Fruit fly (Drosophila melanogaster) whole organism, prepupa: ENCODE results near the gene CG33687.

ENCODE experiments used
- Blimp-1 ChIP-seq: fragments of 200-800 bp; sonication (Bioruptor generic); optimal IDR thresholded peaks from 3 replicates; lab custom pipeline; 2017; ENCODE audit warnings: missing biosample characterization, missing genetic modification characterization, mild to moderate bottlenecking, moderate library complexity, missing genetic modification reagents
- CG10631 ChIP-seq: fragments of 200-800 bp; sonication (Bioruptor generic); optimal IDR thresholded peaks from 2 replicates; lab custom pipeline; 2016; ENCODE audit warnings: missing biosample characterization, missing genetic modification characterization
- CG10669 ChIP-seq: fragments of 200-800 bp; sonication (Bioruptor generic); optimal IDR thresholded peaks from 3 replicates; lab custom pipeline; 2018; ENCODE audit warnings: missing biosample characterization, mild to moderate bottlenecking, missing genetic modification characterization, moderate library complexity
- CG11294 ChIP-seq: fragments of 200-800 bp; sonication (Bioruptor generic); IDR thresholded peaks from 2 replicates; pipeline ENCODE4 v1.3.6; 2022; ENCODE audit warnings: missing biosample characterization, missing genetic modification characterization
- CG1621 ChIP-seq: fragments of 200-800 bp; sonication (Bioruptor generic); optimal IDR thresholded peaks from 3 replicates; lab custom pipeline; 2018; ENCODE audit warnings: missing biosample characterization, mild to moderate bottlenecking, missing genetic modification characterization
- CG16779 ChIP-seq: fragments of 200-800 bp; sonication (Bioruptor generic); optimal IDR thresholded peaks from 3 replicates; lab custom pipeline; 2017; ENCODE audit warnings: missing biosample characterization, mild to moderate bottlenecking, missing genetic modification characterization
- CG3032 ChIP-seq: fragments of 200-800 bp; optimal IDR thresholded peaks from 2 replicates; lab custom pipeline; 2019; ENCODE audit warnings: missing biosample characterization, mild to moderate bottlenecking, missing genetic modification characterization, moderate library complexity
- CG31627 ChIP-seq: fragments of 200-800 bp; sonication (Bioruptor generic); optimal IDR thresholded peaks from 3 replicates; lab custom pipeline; 2016; ENCODE audit warnings: missing biosample characterization, missing genetic modification characterization
- CG32006 ChIP-seq: fragments of 200-800 bp; sonication (Bioruptor generic); optimal IDR thresholded peaks from 3 replicates; lab custom pipeline; 2017; ENCODE audit warnings: missing biosample characterization, mild to moderate bottlenecking, missing genetic modification characterization
- CG34406 ChIP-seq: fragments of 200-800 bp; sonication (Bioruptor generic); optimal IDR thresholded peaks from 3 replicates; lab custom pipeline; 2016; ENCODE audit warnings: missing biosample characterization, missing genetic modification characterization
- CG4318 ChIP-seq: fragments of 200-800 bp; sonication (Bioruptor generic); optimal IDR thresholded peaks from 3 replicates; lab custom pipeline; 2017; ENCODE audit warnings: missing biosample characterization, mild to moderate bottlenecking, missing genetic modification characterization
- CG6276 ChIP-seq: fragments of 200-800 bp; sonication (Bioruptor generic); optimal IDR thresholded peaks from 2 replicates; lab custom pipeline; 2017; ENCODE audit warnings: missing biosample characterization, mild to moderate bottlenecking, missing genetic modification characterization
- CG6792 ChIP-seq: fragments of 200-800 bp; sonication (Bioruptor generic); optimal IDR thresholded peaks from 3 replicates; lab custom pipeline; 2016; ENCODE audit warnings: missing biosample characterization, missing genetic modification characterization
- CG6808 ChIP-seq: fragments of 200-800 bp; sonication (Bioruptor generic); optimal IDR thresholded peaks from 3 replicates; lab custom pipeline; 2017; ENCODE audit warnings: missing biosample characterization, missing genetic modification characterization, mild to moderate bottlenecking, moderate library complexity, missing genetic modification reagents
- CG6854 ChIP-seq: fragments of 200-800 bp; sonication (Bioruptor generic); optimal IDR thresholded peaks from 2 replicates; lab custom pipeline; 2017; ENCODE audit warnings: missing biosample characterization, mild to moderate bottlenecking, missing genetic modification characterization
- CG8119 ChIP-seq: fragments of 200-800 bp; sonication (Bioruptor generic); IDR thresholded peaks from 3 replicates; pipeline ENCODE4 v1.3.6; 2022; ENCODE audit warnings: missing biosample characterization, missing genetic modification characterization
- CG8319 ChIP-seq: fragments of 200-800 bp; sonication (Bioruptor generic); optimal IDR thresholded peaks from 3 replicates; lab custom pipeline; 2016; ENCODE audit warnings: missing biosample characterization, missing genetic modification characterization
- CG8632 ChIP-seq: fragments of 200-800 bp; sonication (Bioruptor generic); optimal IDR thresholded peaks from 3 replicates; lab custom pipeline; 2016; ENCODE audit warnings: missing biosample characterization, missing genetic modification characterization
- Eip75B ChIP-seq: fragments of 200-800 bp; sonication (Bioruptor generic); optimal IDR thresholded peaks from 3 replicates; lab custom pipeline; 2016; ENCODE audit warnings: missing biosample characterization, missing genetic modification characterization
- Eip78C ChIP-seq: fragments of 200-800 bp; sonication (Bioruptor generic); peaks from one replicate; lab custom pipeline; 2016; ENCODE audit warnings: missing biosample characterization, missing genetic modification characterization
- Eip93F ChIP-seq: fragments of 200-800 bp; sonication (Bioruptor generic); optimal IDR thresholded peaks from 2 replicates; lab custom pipeline; 2016; ENCODE audit warnings: missing biosample characterization, mild to moderate bottlenecking, missing genetic modification characterization
- Ets21C ChIP-seq: fragments of 200-800 bp; sonication (Bioruptor generic); optimal IDR thresholded peaks from 3 replicates; lab custom pipeline; 2016; ENCODE audit warnings: missing biosample characterization, missing genetic modification characterization
- Ets96B ChIP-seq: fragments of 200-800 bp; optimal IDR thresholded peaks from 2 replicates; lab custom pipeline; 2019; ENCODE audit warnings: missing biosample characterization, mild to moderate bottlenecking, missing genetic modification characterization, moderate library complexity
- Hr39 ChIP-seq: fragments of 200-800 bp; sonication (Bioruptor generic); optimal IDR thresholded peaks from 2 replicates; lab custom pipeline; 2016; ENCODE audit warnings: missing biosample characterization, missing genetic modification characterization
- Hr4 ChIP-seq: fragments of 200-800 bp; sonication (Bioruptor generic); optimal IDR thresholded peaks from 3 replicates; lab custom pipeline; 2016; ENCODE audit warnings: missing biosample characterization, missing genetic modification characterization
- Lpt ChIP-seq: fragments of 200-800 bp; sonication (Bioruptor generic); optimal IDR thresholded peaks from 3 replicates; lab custom pipeline; 2016; ENCODE audit warnings: missing biosample characterization, missing genetic modification characterization
- OdsH ChIP-seq: fragments of 200-800 bp; sonication (Bioruptor generic); optimal IDR thresholded peaks from 3 replicates; lab custom pipeline; 2016; ENCODE audit warnings: missing biosample characterization, missing genetic modification characterization
- Smox ChIP-seq: fragments of 200-800 bp; sonication (Bioruptor generic); optimal IDR thresholded peaks from 3 replicates; lab custom pipeline; 2016; ENCODE audit warnings: missing biosample characterization, missing genetic modification characterization
- Sox102F ChIP-seq: fragments of 200-800 bp; sonication (Bioruptor generic); optimal IDR thresholded peaks from 2 replicates; lab custom pipeline; 2016; ENCODE audit warnings: missing biosample characterization, mild to moderate bottlenecking, missing genetic modification characterization
- Sox15 ChIP-seq: fragments of 200-800 bp; sonication (Bioruptor generic); optimal IDR thresholded peaks from 3 replicates; lab custom pipeline; 2016; ENCODE audit warnings: missing biosample characterization, missing genetic modification characterization
- achi ChIP-seq: fragments of 200-800 bp; sonication (Bioruptor generic); optimal IDR thresholded peaks from 3 replicates; lab custom pipeline; 2016; ENCODE audit warnings: missing biosample characterization, missing genetic modification characterization
- acj6 ChIP-seq: fragments of 200-800 bp; sonication (Bioruptor generic); optimal IDR thresholded peaks from 3 replicates; lab custom pipeline; 2016; ENCODE audit warnings: missing biosample characterization, missing genetic modification characterization
- esn ChIP-seq: fragments of 200-800 bp; sonication (Bioruptor generic); optimal IDR thresholded peaks from 2 replicates; lab custom pipeline; 2016; ENCODE audit warnings: missing biosample characterization, mild to moderate bottlenecking, missing genetic modification characterization, moderate library complexity
- fd59A ChIP-seq: fragments of 200-800 bp; sonication (Bioruptor generic); optimal IDR thresholded peaks from 2 replicates; lab custom pipeline; 2017; ENCODE audit warnings: missing biosample characterization, mild to moderate bottlenecking, missing genetic modification characterization, missing genetic modification reagents
- net ChIP-seq: fragments of 200-800 bp; sonication (Bioruptor generic); optimal IDR thresholded peaks from 3 replicates; lab custom pipeline; 2016; ENCODE audit warnings: missing biosample characterization, missing genetic modification characterization
- salr ChIP-seq, 2 experiments: fragments of 200-800 bp; sonication (Bioruptor generic); optimal IDR thresholded peaks; 3 replicates each; lab custom pipeline; 2016 to 2018; ENCODE audit warnings: missing biosample characterization in 2 of 2, missing genetic modification characterization in 2 of 2, mild to moderate bottlenecking in 1 of 2
- ss ChIP-seq, 2 experiments: fragments of 200-800 bp; sonication (Bioruptor generic); optimal IDR thresholded peaks; 2 replicates in 1 of 2; 3 replicates in 1 of 2; lab custom pipeline; 2017 to 2018; ENCODE audit warnings: mild to moderate bottlenecking in 2 of 2, missing biosample characterization in 2 of 2, missing genetic modification characterization in 2 of 2, moderate library complexity in 1 of 2
- svp ChIP-seq: fragments of 200-800 bp; sonication (Bioruptor generic); peaks from one replicate; lab custom pipeline; 2016; ENCODE audit warnings: missing biosample characterization, missing genetic modification characterization
- topi ChIP-seq: fragments of 200-800 bp; sonication (Bioruptor generic); optimal IDR thresholded peaks from 3 replicates; lab custom pipeline; 2016; ENCODE audit warnings: missing biosample characterization, missing genetic modification characterization
- vri ChIP-seq: fragments of 200-800 bp; sonication (Bioruptor generic); optimal IDR thresholded peaks from 3 replicates; lab custom pipeline; 2016; ENCODE audit warnings: missing biosample characterization, mild to moderate bottlenecking, missing genetic modification characterization

CG33687 gene

dm6 chr3L:16211156-16211935 is 13.7 kb downstream of the CG33687 start (continued):
- TF ChIP-seq Hr4 (peak; percentile 86), Hr39 (GFP tag; lab: Kevin White, UChicago) (peak; percentile 55), CG6792 (GFP tag; lab: Kevin White, UChicago) (peak; percentile 79), CG4318 (peak; percentile 90), Eip78C (GFP tag; lab: Kevin White, UChicago) (peak; percentile 84), CG31627 (GFP tag; lab: Kevin White, UChicago) (peak; percentile 53), CG6854 (GFP tag; lab: Kevin White, UChicago) (peak; percentile 17), Lpt (GFP tag; lab: Kevin White, UChicago) (peak; percentile 55), topi (GFP tag; lab: Kevin White, UChicago) (peak; percentile 56), svp (GFP tag; lab: Kevin White, UChicago) (peak; percentile 70), net (GFP tag; lab: Kevin White, UChicago) (peak; percentile 86), vri (peak; percentile 13), CG8319 (GFP tag; lab: Kevin White, UChicago) (peak; percentile 53), Eip93F (GFP tag; lab: Kevin White, UChicago) (no peak), esn (GFP tag; lab: Kevin White, UChicago) (peak; percentile 71), CG3032 (tag; lab: Kevin White, UChicago) (peak; percentile 78), CG16779 (tag; lab: Kevin White, UChicago) (peak; percentile 51), Sox102F (peak; percentile 53), CG6808 (GFP tag; lab: Kevin White, UChicago) (peak; percentile 64), CG6276 (GFP tag; lab: Kevin White, UChicago) (peak; percentile 90), Sox15 (GFP tag; lab: Kevin White, UChicago) (peak; percentile 58), CG34406 (GFP tag; lab: Kevin White, UChicago) (peak; percentile 79), fd59A (peak; percentile 79), CG1621 (tag; lab: Kevin White, UChicago) (peak; percentile 47), CG11294 (GFP tag; lab: Robert Waterston, UW) (no peak; the same call in 1 of the 2 replicates), CG10631 (GFP tag; lab: Kevin White, UChicago) (peak; percentile 84)

DNA sequence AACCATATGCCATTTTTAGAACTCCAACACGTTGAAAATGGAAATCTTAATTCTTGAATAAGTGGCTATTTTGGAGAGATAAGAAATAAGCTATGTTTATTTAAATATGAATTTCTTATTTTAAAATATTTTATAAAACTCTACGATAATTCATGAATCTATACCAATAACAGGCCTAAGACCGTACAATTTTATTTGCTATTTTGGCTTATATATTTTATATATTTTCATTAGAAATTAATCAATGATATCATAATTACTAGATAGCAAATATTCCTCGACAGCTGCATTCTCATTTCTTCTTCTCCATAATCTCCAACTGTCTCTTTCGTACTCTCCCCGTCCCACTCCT is 14.2 kb downstream of the CG33687 start:
- TF ChIP-seq CG32006 (GFP tag; lab: Kevin White, UChicago) (peak; percentile 47), ss (GFP tag; optimal IDR thresholded peaks at IDR 0.05; lab: Kevin White, UChicago) (peak in 1 of 2 experiments; percentile 51), topi (GFP tag; lab: Kevin White, UChicago) (peak; percentile 25), CG3032 (tag; lab: Kevin White, UChicago) (peak; percentile 63), salr (GFP tag; optimal IDR thresholded peaks at IDR 0.05; lab: Kevin White, UChicago) (peak in 1 of 2 experiments; percentile 18), Eip78C (GFP tag; lab: Kevin White, UChicago) (peak; percentile 76), achi (GFP tag; lab: Kevin White, UChicago) (peak; percentile 42), CG8319 (GFP tag; lab: Kevin White, UChicago) (no peak), Ets21C (no peak), OdsH (GFP tag; lab: Kevin White, UChicago) (peak; percentile 37), CG8632 (GFP tag; lab: Kevin White, UChicago) (peak; percentile 60), Ets96B (peak; percentile 38), CG34406 (GFP tag; lab: Kevin White, UChicago) (peak; percentile 44), fd59A (no peak), CG10669 (GFP tag; lab: Kevin White, UChicago) (peak; percentile 13), CG6854 (GFP tag; lab: Kevin White, UChicago) (no peak), CG8119 (GFP tag; lab: Robert Waterston, UW) (no peak), svp (GFP tag; lab: Kevin White, UChicago) (peak; percentile 35), Eip75B (GFP tag; lab: Kevin White, UChicago) (no peak), Eip93F (GFP tag; lab: Kevin White, UChicago) (no peak), Blimp-1 (GFP tag; lab: Kevin White, UChicago) (peak; percentile 14), Sox15 (GFP tag; lab: Kevin White, UChicago) (no peak), esn (GFP tag; lab: Kevin White, UChicago) (peak; percentile 54), acj6 (GFP tag; lab: Kevin White, UChicago) (peak; percentile 48), Smox (GFP tag; lab: Kevin White, UChicago) (no peak), CG6792 (GFP tag; lab: Kevin White, UChicago) (peak; percentile 10), CG10631 (GFP tag; lab: Kevin White, UChicago) (peak; percentile 48)
